Worm (Caenorhabditis elegans) whole organism, midembryonic: Measurements from ENCODE around the gene fkh-9.

Source experiments
- T22C8.4 ChIP-seq: fragments of 200-800 bp; sonication (Bioruptor generic); IDR thresholded peaks from 2 replicates; pipeline ENCODE4 v1.3.6; 2022; ENCODE audit warnings: missing genetic modification characterization, missing compliant biosample characterization
- cog-1 ChIP-seq: sonication (generic microtip); optimal IDR thresholded peaks from 2 replicates; lab custom pipeline; 2016; ENCODE audit warnings: missing genetic modification characterization, missing compliant biosample characterization
- flt-1 ChIP-seq: fragments of 200-800 bp; sonication (Bioruptor generic); IDR thresholded peaks from 2 replicates; pipeline ENCODE4 v1.3.6; 2022; ENCODE audit warnings: missing genetic modification characterization, missing compliant biosample characterization
- klf-2 ChIP-seq: fragments of 200-800 bp; sonication (Bioruptor generic); conservative IDR thresholded peaks from 2 replicates; pipeline ENCODE4 v1.3.6; 2022; ENCODE audit warnings: missing genetic modification reagents, missing genetic modification characterization, missing compliant biosample characterization
- med-1 ChIP-seq: sonication (generic microtip); optimal IDR thresholded peaks from 2 replicates; lab custom pipeline; 2017; ENCODE audit warnings: missing genetic modification characterization, mild to moderate bottlenecking, missing compliant biosample characterization, antibody characterized with exemption, missing genetic modification reagents; ENCODE audit not compliant: insufficient read depth
- ref-1 ChIP-seq: fragments of 200-800 bp; sonication (Bioruptor generic); conservative IDR thresholded peaks from 2 replicates; pipeline ENCODE4 v1.3.6; 2022; ENCODE audit warnings: missing genetic modification reagents, missing genetic modification characterization, missing compliant biosample characterization
- tab-1 ChIP-seq: fragments of 200-800 bp; sonication (Bioruptor generic); IDR thresholded peaks from 2 replicates; pipeline ENCODE4 v1.3.6; 2022; ENCODE audit warnings: missing genetic modification characterization, missing compliant biosample characterization
- ztf-23 ChIP-seq: fragments of 200-800 bp; sonication (Bioruptor generic); IDR thresholded peaks from 2 replicates; pipeline ENCODE4 v1.3.6; 2022; ENCODE audit warnings: missing genetic modification reagents, missing genetic modification characterization, missing compliant biosample characterization
- ztf-29 ChIP-seq: fragments of 200-800 bp; sonication (Bioruptor generic); IDR thresholded peaks from 2 replicates; pipeline ENCODE4 v1.3.6; 2022; ENCODE audit warnings: missing genetic modification reagents, missing genetic modification characterization, missing compliant biosample characterization

fkh-9 gene

DNA sequence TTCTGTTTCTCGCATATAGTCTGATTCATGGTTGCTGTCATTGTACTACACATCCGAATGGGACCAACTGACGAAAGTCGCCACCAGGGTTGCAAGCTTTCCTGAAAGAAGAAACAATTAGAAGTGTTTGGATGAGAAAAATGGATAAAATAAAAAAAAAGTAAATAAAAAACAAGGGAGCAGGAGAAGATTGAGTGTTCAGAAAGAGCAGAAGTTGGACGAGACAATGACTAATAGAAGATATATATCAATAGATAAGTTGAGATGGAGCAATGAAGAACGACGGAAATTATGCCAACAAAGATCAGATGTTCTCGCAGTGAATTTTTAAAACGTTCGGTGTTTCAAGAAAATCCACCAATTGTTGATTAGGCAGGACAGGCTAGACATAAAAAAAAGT, at the start of gene fkh-9:
TSS of gene fkh-9 (minus strand) at position 101 of the 400 bp plus-strand sequence.
- TF ChIP-seq tab-1 (GFP tag; lab: Robert Waterston, UW) = no peak
- no peak for TF ChIP-seq flt-1 (GFP tag; lab: Robert Waterston, UW)
- no peak for TF ChIP-seq T22C8.4 (GFP tag; lab: Robert Waterston, UW)
- TF ChIP-seq ztf-23 (GFP tag; lab: Robert Waterston, UW) = no peak
- no peak for TF ChIP-seq klf-2 (GFP tag; lab: Robert Waterston, UW)
- TF ChIP-seq med-1 (GFP tag; lab: Kevin White, UChicago) = no peak
- TF ChIP-seq ref-1 = no peak
- no peak for TF ChIP-seq cog-1 (tag; lab: Kevin White, UChicago)
- TF ChIP-seq ztf-29 (GFP tag; lab: Robert Waterston, UW) = no peak

DNA sequence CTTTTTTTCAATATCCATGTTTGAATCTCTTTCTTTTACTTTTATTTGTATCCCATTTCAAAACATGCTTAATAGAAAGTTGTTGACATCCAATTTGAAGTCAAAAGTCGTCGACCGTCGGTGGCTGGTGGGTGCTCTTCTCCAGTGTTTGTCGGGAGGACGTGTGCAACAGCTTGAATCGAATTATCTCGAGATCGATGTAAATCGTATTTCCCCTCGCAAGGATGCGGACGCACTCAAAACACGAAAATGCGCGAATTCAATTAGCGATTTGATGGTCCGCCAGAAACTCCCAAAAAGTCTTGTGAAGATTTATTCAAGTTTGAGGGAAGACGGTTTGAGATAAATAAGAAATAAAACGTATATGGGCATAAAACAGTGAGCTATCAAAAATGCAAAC, 49.0 kb upstream of the fkh-9 start:
- no peak for TF ChIP-seq ztf-29 (GFP tag; lab: Robert Waterston, UW)
- TF ChIP-seq klf-2 (GFP tag; lab: Robert Waterston, UW) = no peak
- TF ChIP-seq T22C8.4 (GFP tag; lab: Robert Waterston, UW) = no peak
- no peak for TF ChIP-seq ztf-23 (GFP tag; lab: Robert Waterston, UW)
- no peak for TF ChIP-seq med-1 (GFP tag; lab: Kevin White, UChicago)
- TF ChIP-seq flt-1 (GFP tag; lab: Robert Waterston, UW) = no peak
- TF ChIP-seq tab-1 (GFP tag; lab: Robert Waterston, UW) = no peak
- TF ChIP-seq ref-1 = no peak
- TF ChIP-seq cog-1 (tag; lab: Kevin White, UChicago) = no peak

DNA sequence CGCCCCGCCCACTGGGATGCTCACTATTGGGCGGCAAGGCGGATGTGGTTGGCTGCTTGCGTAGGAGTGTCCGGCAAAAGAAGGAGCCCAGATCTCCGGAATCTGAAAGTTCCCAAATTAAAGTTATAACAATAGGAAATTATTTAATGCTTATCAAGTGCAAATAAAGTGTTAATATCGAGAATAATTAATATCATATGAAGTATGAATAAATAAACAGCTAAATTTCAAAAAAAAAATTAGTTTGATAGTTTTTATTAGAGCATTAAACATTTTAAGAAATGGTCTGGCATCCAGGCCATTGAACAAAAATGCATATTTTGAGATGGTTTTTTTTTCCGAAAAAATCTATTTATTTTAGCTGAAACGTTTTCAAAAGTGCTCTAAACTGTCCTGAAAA, 46.7 kb upstream of the fkh-9 start, which contains the start of gene lim-4:
TSS of gene lim-4 (minus strand) at position 101 of the 400 bp plus-strand sequence.
- TF ChIP-seq T22C8.4 (GFP tag; lab: Robert Waterston, UW) (no peak), med-1 (GFP tag; lab: Kevin White, UChicago) (no peak), flt-1 (GFP tag; lab: Robert Waterston, UW) (no peak), cog-1 (tag; lab: Kevin White, UChicago) (no peak), ztf-29 (GFP tag; lab: Robert Waterston, UW) (no peak), tab-1 (GFP tag; lab: Robert Waterston, UW) (no peak), ztf-23 (GFP tag; lab: Robert Waterston, UW) (no peak), klf-2 (GFP tag; lab: Robert Waterston, UW) (no peak)

DNA sequence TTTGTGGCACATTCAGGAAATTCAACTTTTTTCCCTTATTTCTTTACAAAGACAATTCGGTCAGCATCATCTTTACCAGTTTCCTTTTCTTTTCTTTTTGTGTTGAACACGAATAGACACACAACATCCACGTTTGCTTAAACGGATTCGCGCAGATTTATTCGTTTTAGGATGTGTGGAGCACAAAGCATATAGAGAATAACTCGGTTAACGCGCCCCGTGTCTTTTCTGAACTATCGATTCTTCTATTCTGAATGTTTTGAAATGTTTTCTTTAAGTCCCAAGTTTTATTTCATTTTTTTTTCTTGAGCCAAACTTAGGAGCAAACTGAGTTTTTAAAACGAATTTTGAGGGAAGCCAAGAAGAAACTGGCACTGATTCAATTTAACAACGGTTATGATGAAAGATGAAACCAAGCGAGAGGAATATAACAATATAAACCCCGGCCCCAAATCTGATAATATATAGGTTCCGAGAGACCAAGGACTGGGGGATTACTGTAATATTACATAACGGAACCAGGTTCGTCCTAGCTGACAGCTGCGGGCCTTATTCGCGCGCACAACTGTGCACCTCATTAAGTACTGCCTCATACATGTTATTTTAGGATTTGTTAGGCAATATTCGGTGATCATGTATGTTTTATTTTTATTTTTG, 44.9 kb upstream of the fkh-9 start:
- no peak for TF ChIP-seq ref-1
- TF ChIP-seq ztf-23 (GFP tag; lab: Robert Waterston, UW) = no peak
- no peak for TF ChIP-seq med-1 (GFP tag; lab: Kevin White, UChicago)
- no peak for TF ChIP-seq tab-1 (GFP tag; lab: Robert Waterston, UW)
- no peak for TF ChIP-seq cog-1 (tag; lab: Kevin White, UChicago)

DNA sequence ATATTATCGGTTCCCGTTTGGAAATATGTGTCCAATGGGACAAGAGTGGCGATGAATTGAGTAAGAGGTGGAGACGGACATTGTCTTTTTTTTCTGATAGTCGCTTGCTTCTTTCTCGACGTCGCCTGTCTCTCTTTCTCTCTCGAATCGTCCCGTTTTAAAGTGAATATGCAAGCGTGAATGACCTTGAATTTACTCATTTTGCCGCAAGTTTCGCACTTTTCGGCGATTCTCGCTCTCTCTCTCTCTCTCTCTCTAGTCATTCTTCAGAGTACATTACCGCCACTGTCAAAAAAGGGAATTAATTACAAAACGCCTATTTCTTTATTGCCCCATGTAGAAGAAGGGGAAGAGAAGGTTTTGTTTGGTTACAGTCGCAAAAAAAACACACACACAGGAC, 41.0 kb upstream of the fkh-9 start:
- TF ChIP-seq T22C8.4 (GFP tag; lab: Robert Waterston, UW) (no peak), tab-1 (GFP tag; lab: Robert Waterston, UW) (no peak), ztf-29 (GFP tag; lab: Robert Waterston, UW) (no peak), ref-1 (no peak), ztf-23 (GFP tag; lab: Robert Waterston, UW) (no peak), flt-1 (GFP tag; lab: Robert Waterston, UW) (no peak), cog-1 (tag; lab: Kevin White, UChicago) (no peak), klf-2 (GFP tag; lab: Robert Waterston, UW) (no peak), med-1 (GFP tag; lab: Kevin White, UChicago) (no peak)

DNA sequence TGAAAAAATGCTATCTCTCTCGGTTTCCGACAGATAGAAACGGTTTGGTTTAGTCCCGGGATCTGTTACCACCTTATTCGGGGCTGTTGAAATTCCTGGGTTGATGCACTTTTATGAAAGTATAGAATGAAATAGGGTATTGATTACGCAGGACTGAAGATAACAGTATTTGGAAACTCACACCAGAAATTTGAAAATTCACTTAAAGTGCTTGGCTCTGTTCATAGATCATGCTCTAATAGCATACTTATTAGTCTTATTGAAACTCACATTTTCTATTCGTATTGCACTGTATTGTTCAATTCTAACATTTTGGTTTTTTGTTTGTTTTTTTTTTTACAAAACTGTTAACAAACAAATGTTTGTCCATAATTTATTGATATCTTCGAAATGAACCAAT, 39.4 kb upstream of the fkh-9 start:
- no peak for TF ChIP-seq klf-2 (GFP tag; lab: Robert Waterston, UW)
- no peak for TF ChIP-seq tab-1 (GFP tag; lab: Robert Waterston, UW)
- no peak for TF ChIP-seq ztf-23 (GFP tag; lab: Robert Waterston, UW)
- TF ChIP-seq flt-1 (GFP tag; lab: Robert Waterston, UW) = no peak
- TF ChIP-seq med-1 (GFP tag; lab: Kevin White, UChicago) = no peak
- TF ChIP-seq cog-1 (tag; lab: Kevin White, UChicago) = no peak
- TF ChIP-seq ref-1 = no peak
- TF ChIP-seq ztf-29 (GFP tag; lab: Robert Waterston, UW) = no peak
- no peak for TF ChIP-seq T22C8.4 (GFP tag; lab: Robert Waterston, UW)

DNA sequence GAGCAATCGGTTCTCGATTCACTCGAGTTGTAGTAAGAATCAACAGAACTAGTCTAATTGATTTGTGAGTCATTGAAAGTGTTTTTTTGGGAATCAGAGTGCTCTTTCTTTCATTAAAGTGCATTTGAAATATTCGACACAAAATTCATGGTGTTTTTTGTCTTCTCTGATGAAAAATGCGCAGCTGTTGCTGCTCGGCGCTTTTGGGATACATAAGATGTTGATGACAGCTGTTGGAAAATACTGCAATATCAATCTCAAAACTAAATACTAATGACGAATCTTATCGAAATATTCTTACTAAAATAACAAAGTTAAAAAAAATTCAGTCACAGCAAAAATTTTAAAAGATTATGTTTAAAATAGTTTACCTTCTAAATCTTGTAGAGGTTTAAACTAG, 34.5 kb upstream of the fkh-9 start:
- TF ChIP-seq ztf-23 (GFP tag; lab: Robert Waterston, UW) (no peak), tab-1 (GFP tag; lab: Robert Waterston, UW) (no peak), ref-1 (no peak), med-1 (GFP tag; lab: Kevin White, UChicago) (no peak), klf-2 (GFP tag; lab: Robert Waterston, UW) (no peak), flt-1 (GFP tag; lab: Robert Waterston, UW) (no peak), ztf-29 (GFP tag; lab: Robert Waterston, UW) (no peak), cog-1 (tag; lab: Kevin White, UChicago) (no peak)

DNA sequence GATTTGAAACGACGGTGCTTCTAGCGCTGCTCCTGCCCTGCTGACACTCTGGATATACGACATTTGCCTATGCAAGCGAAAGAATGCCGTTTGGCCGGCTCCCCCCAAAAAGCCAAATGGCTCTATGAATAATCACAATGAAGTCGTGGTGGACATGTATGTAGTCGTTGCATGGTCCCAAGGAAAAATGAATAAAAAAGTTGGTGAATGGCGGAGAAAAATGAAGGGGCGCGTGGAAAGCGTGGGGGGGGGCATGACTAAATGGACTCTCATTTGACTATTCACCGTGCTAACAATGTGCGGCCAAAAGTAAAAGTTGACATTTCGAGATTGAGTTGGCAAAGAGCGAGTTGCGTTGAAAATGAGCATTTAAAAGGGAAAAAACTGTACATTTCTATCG, 32.7 kb upstream of the fkh-9 start:
- TF ChIP-seq ref-1 (no peak), med-1 (GFP tag; lab: Kevin White, UChicago) (no peak), tab-1 (GFP tag; lab: Robert Waterston, UW) (no peak), T22C8.4 (GFP tag; lab: Robert Waterston, UW) (no peak), cog-1 (tag; lab: Kevin White, UChicago) (no peak), ztf-23 (GFP tag; lab: Robert Waterston, UW) (no peak), ztf-29 (GFP tag; lab: Robert Waterston, UW) (no peak), klf-2 (GFP tag; lab: Robert Waterston, UW) (no peak), flt-1 (GFP tag; lab: Robert Waterston, UW) (no peak)

DNA sequence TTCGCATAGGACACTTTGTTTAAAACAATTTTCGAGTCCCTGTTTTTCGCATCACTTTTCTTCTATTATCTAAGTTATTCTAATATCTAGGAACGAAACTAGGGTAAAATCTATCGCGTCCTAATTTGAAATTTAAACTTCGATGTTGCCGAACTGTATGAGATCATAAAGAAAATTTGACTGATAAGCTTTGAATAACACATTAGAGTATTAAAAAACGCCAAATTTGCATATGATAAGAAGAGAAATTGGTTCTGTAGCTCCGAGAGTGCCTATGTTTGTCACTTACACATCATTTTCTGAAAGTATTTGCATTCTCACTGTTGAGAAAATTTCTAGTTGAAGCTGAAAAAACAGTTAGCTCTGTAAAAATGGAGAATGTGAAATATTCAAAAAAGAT, 31.6 kb upstream of the fkh-9 start:
- TF ChIP-seq cog-1 (tag; lab: Kevin White, UChicago) (no peak), T22C8.4 (GFP tag; lab: Robert Waterston, UW) (no peak), ref-1 (no peak), flt-1 (GFP tag; lab: Robert Waterston, UW) (no peak), ztf-23 (GFP tag; lab: Robert Waterston, UW) (no peak), med-1 (GFP tag; lab: Kevin White, UChicago) (no peak), ztf-29 (GFP tag; lab: Robert Waterston, UW) (no peak), tab-1 (GFP tag; lab: Robert Waterston, UW) (no peak), klf-2 (GFP tag; lab: Robert Waterston, UW) (no peak)
